Fruit fly (Drosophila melanogaster): ENCODE results near the gene epsilonCOP.

epsilonCOP gene

DNA sequence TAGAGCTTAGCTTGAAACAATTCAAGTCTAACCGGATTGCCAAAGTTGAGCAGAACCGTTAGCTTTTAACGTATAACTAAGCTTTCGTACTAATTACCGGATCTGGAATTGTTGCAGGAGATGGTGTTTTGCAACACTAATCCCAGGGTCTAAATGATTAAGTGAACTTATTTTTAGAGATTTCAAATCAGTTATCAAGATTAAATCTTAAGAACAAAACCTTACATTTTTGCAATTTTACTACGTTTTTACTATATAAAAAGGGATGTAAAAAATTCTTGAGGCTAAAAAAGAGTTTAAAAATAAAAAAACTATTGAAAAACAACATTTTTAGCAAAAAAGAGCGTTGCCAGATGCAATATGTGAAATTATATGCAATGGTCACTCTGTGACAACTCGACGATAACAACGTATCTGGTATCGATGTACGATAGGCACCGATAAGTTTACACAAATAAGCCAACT, at the start of gene epsilonCOP, which contains the start of gene KFase (continued):
- TF ChIP-seq lmd (GFP tag; IDR thresholded peaks at IDR 0.05): peak; percentile 31; the same call in 1 of the 2 replicates
- TF ChIP-seq Lhr (GFP tag; optimal IDR thresholded peaks at IDR 0.05): peak; percentile 83
- peak; percentile 21 for TF ChIP-seq twi (tag; optimal IDR thresholded peaks at IDR 0.05)
- peak; percentile 14 for TF ChIP-seq tin (GFP tag; optimal IDR thresholded peaks at IDR 0.05)
- TF ChIP-seq Med (GFP tag): peak; percentile 94
- peak; percentile 63 for TF ChIP-seq nerfin-2 (GFP tag; IDR thresholded peaks at IDR 0.05; ENCODE audit: partially characterized antibody)
- TF ChIP-seq BEAF-32 (GFP tag; optimal IDR thresholded peaks at IDR 0.05): peak; percentile 65
- TF ChIP-seq BtbVII (GFP tag; optimal IDR thresholded peaks at IDR 0.05): peak; percentile 36
- TF ChIP-seq dpn (GFP tag; optimal IDR thresholded peaks at IDR 0.05): peak; percentile 45 to 55
- peak; percentile 65; the same call in 1 of the 2 replicates for TF ChIP-seq Rfx (GFP tag; IDR thresholded peaks at IDR 0.05)
- peak; percentile 8 for TF ChIP-seq crc (GFP tag; optimal IDR thresholded peaks at IDR 0.05)
- TF ChIP-seq hkb (optimal IDR thresholded peaks at IDR 0.05): no peak
- TF ChIP-seq hkb (GFP tag; IDR thresholded peaks at IDR 0.05): peak; percentile 70
- peak; percentile 49 for TF ChIP-seq gcm (GFP tag; optimal IDR thresholded peaks at IDR 0.05)
- TF ChIP-seq CG30020 (tag; optimal IDR thresholded peaks at IDR 0.05): peak; percentile 64
- peak; percentile 55 for TF ChIP-seq CG7556 (GFP tag; optimal IDR thresholded peaks at IDR 0.05)
- no peak for TF ChIP-seq Dip2 (GFP tag; IDR thresholded peaks at IDR 0.05)
- peak; percentile 4 for TF ChIP-seq CG1602 (GFP tag; optimal IDR thresholded peaks at IDR 0.05)
- TF ChIP-seq CG12071 (GFP tag; optimal IDR thresholded peaks at IDR 0.05): no peak
- TF ChIP-seq klu (GFP tag; IDR thresholded peaks at IDR 0.05): no peak
- TF ChIP-seq CG8290 (GFP tag; optimal IDR thresholded peaks at IDR 0.05): peak; percentile 95
- peak; percentile 68 to 92 for TF ChIP-seq CG8290 (tag; optimal IDR thresholded peaks at IDR 0.05)
- no peak for TF ChIP-seq CG10959 (GFP tag; IDR thresholded peaks at IDR 0.05)
- no peak for TF ChIP-seq h (optimal IDR thresholded peaks at IDR 0.05)
- peak; percentile 59 for TF ChIP-seq CG9932 (GFP tag; IDR thresholded peaks at IDR 0.05)
- peak; percentile 43 for TF ChIP-seq Sin3A (optimal IDR thresholded peaks at IDR 0.05)
- TF ChIP-seq CG33557 (GFP tag; optimal IDR thresholded peaks at IDR 0.05): peak; percentile 44
- TF ChIP-seq NfI (GFP tag; optimal IDR thresholded peaks at IDR 0.05): peak; percentile 62
- no peak for TF ChIP-seq cato (GFP tag; optimal IDR thresholded peaks at IDR 0.05; ENCODE audit: borderline replicate concordance)
- no peak for TF ChIP-seq Gsc (GFP tag; IDR thresholded peaks at IDR 0.05)
- peak; percentile 75 for TF ChIP-seq unc-4 (GFP tag; IDR thresholded peaks at IDR 0.05; ENCODE audit: partially characterized antibody)
- peak; percentile 58 for TF ChIP-seq gsb-n (tag; optimal IDR thresholded peaks at IDR 0.05)
- TF ChIP-seq HmgD (GFP tag; optimal IDR thresholded peaks at IDR 0.05): no peak
- TF ChIP-seq ham (GFP tag; IDR thresholded peaks at IDR 0.05): no peak
- no peak for TF ChIP-seq nau (GFP tag; optimal IDR thresholded peaks at IDR 0.05)
- TF ChIP-seq CG15269 (tag; optimal IDR thresholded peaks at IDR 0.05): peak; percentile 61
- TF ChIP-seq CG6254 (GFP tag; optimal IDR thresholded peaks at IDR 0.05): peak; percentile 36
- TF ChIP-seq sd (tag; optimal IDR thresholded peaks at IDR 0.05): peak; percentile 63
- TF ChIP-seq az2 (GFP tag; optimal IDR thresholded peaks at IDR 0.05): peak; percentile 14
- peak; percentile 63 for TF ChIP-seq CG12104 (GFP tag; optimal IDR thresholded peaks at IDR 0.05)
- no peak for TF ChIP-seq Awh (GFP tag; IDR thresholded peaks at IDR 0.05)
- TF ChIP-seq gcm2 (GFP tag; optimal IDR thresholded peaks at IDR 0.05): no peak
- TF ChIP-seq CG18619 (GFP tag; optimal IDR thresholded peaks at IDR 0.05): no peak
- TF ChIP-seq CG10979 (tag; optimal IDR thresholded peaks at IDR 0.05): peak; percentile 31
- TF ChIP-seq Hr51 (GFP tag; optimal IDR thresholded peaks at IDR 0.05): peak; percentile 56 to 61
- no peak for TF ChIP-seq Hand (GFP tag; optimal IDR thresholded peaks at IDR 0.05)
- peak; percentile 22 for TF ChIP-seq CG11398 (GFP tag; optimal IDR thresholded peaks at IDR 0.05)
- TF ChIP-seq HmgZ (tag; optimal IDR thresholded peaks at IDR 0.05): peak; percentile 45
- peak; percentile 64 for TF ChIP-seq knrl (GFP tag; IDR thresholded peaks at IDR 0.05; ENCODE audit: partially characterized antibody)
- TF ChIP-seq Side (GFP tag; optimal IDR thresholded peaks at IDR 0.05): peak; percentile 39
- TF ChIP-seq E2f2 (GFP tag; IDR thresholded peaks at IDR 0.05): peak; percentile 56
- TF ChIP-seq YL-1 (GFP tag; optimal IDR thresholded peaks at IDR 0.05): peak; percentile 71

Measured in whole organism, embryonic.